Worm (Caenorhabditis elegans): Measurements from ENCODE around the gene nhr-272.

DNA sequence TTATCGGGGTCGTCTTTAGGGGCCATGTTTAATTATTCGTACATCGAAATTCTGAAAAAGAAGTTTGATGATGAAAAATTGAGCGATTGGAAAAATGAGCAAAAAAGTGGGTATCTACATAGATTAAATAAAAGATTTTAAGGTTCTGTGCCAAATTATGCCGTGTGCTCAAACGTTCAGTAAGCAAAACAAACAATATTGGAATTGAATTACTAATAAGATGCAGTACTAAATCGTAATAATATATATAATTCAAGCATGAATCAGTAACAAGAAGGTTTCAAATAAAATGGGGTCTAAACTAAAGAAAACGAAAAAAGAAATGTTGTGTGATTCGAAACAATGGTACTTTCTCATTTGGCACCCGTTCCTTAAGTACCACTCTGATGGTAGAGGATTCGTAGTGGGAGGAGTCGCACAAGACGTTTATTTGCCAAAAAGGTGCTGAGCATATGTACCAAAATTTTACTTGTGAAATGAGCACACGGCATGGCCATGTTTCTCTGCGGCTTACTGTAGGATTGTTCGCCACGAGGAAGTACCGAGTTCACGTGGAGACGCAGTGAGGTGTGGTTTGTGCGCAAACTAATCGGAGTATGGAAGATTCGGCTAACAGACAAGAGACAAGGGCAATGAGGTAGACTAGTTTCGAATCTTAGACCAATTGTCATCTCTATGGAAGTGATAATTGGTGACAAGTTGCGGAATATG lies 45.1 kb upstream of the nhr-272 start, which contains the start of gene pgp-14:
- no peak for TF ChIP-seq swsn-7 (tag; optimal IDR thresholded peaks at IDR 0.05)
- TF ChIP-seq grh-1 (GFP tag; IDR thresholded peaks at IDR 0.05), result no peak
- TF ChIP-seq nhr-12 (tag; optimal IDR thresholded peaks at IDR 0.05), result no peak
- TF ChIP-seq elt-3 (tag; optimal IDR thresholded peaks at IDR 0.05), result no peak
- no peak for TF ChIP-seq nhr-28 (tag; optimal IDR thresholded peaks at IDR 0.05)
- no peak for TF ChIP-seq unc-62 (GFP tag; optimal IDR thresholded peaks at IDR 0.05)
- TF ChIP-seq nhr-77 (tag; optimal IDR thresholded peaks at IDR 0.05), result peak; percentile 51
- TF ChIP-seq nhr-90 (tag; optimal IDR thresholded peaks at IDR 0.05; ENCODE audit: poor library complexity), result no peak
- TF ChIP-seq efl-1 (optimal IDR thresholded peaks at IDR 0.05), result no peak
- no peak for TF ChIP-seq efl-1 (GFP tag; optimal IDR thresholded peaks at IDR 0.05 in 1 of 2)
